Worm (Caenorhabditis elegans) whole organism, L3 larva: ENCODE data around the gene Y54G2A.38.
A peak's percentile ranks its signal among the peaks of the same experiment; 100 is the strongest.

Source experiments
- ceh-9 ChIP-seq: sonication (generic microtip); optimal IDR thresholded peaks from 2 replicates; lab custom pipeline; 2018; ENCODE audit warnings: missing biosample characterization, missing genetic modification characterization
- fkh-10 ChIP-seq: sonication (generic microtip); optimal IDR thresholded peaks from 2 replicates; lab custom pipeline; 2017; ENCODE audit warnings: missing biosample characterization, missing genetic modification reagents, missing genetic modification characterization
- mdl-1 ChIP-seq: fragments of 150-350 bp; optimal IDR thresholded peaks from 2 replicates; lab custom pipeline; 2014; ENCODE audit warnings: missing biosample characterization, missing genetic modification characterization
- nhr-23 ChIP-seq: fragments of 150-350 bp; optimal IDR thresholded peaks from 2 replicates; lab custom pipeline; 2014; ENCODE audit warnings: missing biosample characterization, missing genetic modification reagents, missing genetic modification characterization
- pha-4 ChIP-seq: fragments of 150-350 bp; optimal IDR thresholded peaks from 2 replicates; lab custom pipeline; 2014; ENCODE audit warnings: missing biosample characterization, missing genetic modification reagents, missing genetic modification characterization
- skn-1 ChIP-seq: fragments of 150-350 bp; optimal IDR thresholded peaks from 2 replicates; lab custom pipeline; 2014; ENCODE audit warnings: missing biosample characterization, missing genetic modification characterization
- unc-39 ChIP-seq: sonication (generic microtip); optimal IDR thresholded peaks from 4 replicates; lab custom pipeline; 2017; ENCODE audit warnings: missing biosample characterization, missing genetic modification characterization
- ztf-11 ChIP-seq: fragments of 150-350 bp; optimal IDR thresholded peaks from 2 replicates; lab custom pipeline; 2014; ENCODE audit warnings: missing biosample characterization, missing genetic modification characterization

DNA sequence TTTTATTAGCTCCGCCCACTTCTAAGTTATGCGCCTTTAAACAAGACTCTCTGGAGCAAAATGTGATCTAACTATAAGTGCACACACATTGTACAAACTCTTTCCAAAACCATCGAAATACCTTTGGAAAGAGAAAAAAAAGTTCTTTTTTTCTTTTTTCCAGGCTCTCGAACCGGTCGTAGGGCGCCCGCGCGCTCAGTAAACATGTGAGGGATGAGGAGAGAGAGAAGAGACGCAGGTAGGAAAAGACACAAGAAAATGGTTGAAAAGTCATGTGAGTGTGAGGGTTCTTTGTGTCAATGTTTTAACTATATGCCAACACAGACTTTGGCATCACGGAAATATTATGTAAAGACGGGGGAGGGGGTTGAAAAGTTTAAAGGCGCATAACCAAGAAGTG is 15.2 kb downstream of the Y54G2A.38 start:
- no peak for TF ChIP-seq ztf-11
- no peak for TF ChIP-seq ceh-9 (tag; lab: Kevin White, UChicago)
- TF ChIP-seq pha-4: peak; percentile 98
- no peak for TF ChIP-seq skn-1
- TF ChIP-seq nhr-23 (tag; lab: Kevin White, UChicago): peak; percentile 46
- TF ChIP-seq unc-39 (tag; lab: Kevin White, UChicago): no peak
- no peak for TF ChIP-seq fkh-10
- TF ChIP-seq mdl-1 (tag; lab: Kevin White, UChicago): peak; percentile 24
